Worm (Caenorhabditis elegans) whole organism, L1 larva: ENCODE measurements around the gene djr-1.1.
A peak's percentile ranks its signal among the peaks of the same experiment; 100 is the strongest.

ENCODE experiments used
- C16A3.4 ChIP-seq: fragments of 150-350 bp; optimal IDR thresholded peaks from 2 replicates; lab custom pipeline; 2014; ENCODE audit warnings: missing biosample characterization, missing genetic modification characterization
- aha-1 ChIP-seq: fragments of 150-350 bp; optimal IDR thresholded peaks from 2 replicates; lab custom pipeline; 2014; ENCODE audit warnings: missing biosample characterization, missing genetic modification characterization
- aly-2 ChIP-seq: fragments of 150-350 bp; optimal IDR thresholded peaks from 2 replicates; lab custom pipeline; 2014; ENCODE audit warnings: missing biosample characterization, missing genetic modification characterization
- egl-27 ChIP-seq, 2 experiments: fragments of 150-350 bp in 1 of 2; sonication (generic microtip); optimal IDR thresholded peaks; 3 replicates each; lab custom pipeline; 2017 to 2018; ENCODE audit warnings: missing biosample characterization in 2 of 2, missing genetic modification characterization in 2 of 2, missing genetic modification reagents in 2 of 2
- fkh-4 ChIP-seq: sonication (generic microtip); optimal IDR thresholded peaks from 2 replicates; lab custom pipeline; 2016; ENCODE audit warnings: missing compliant biosample characterization, missing genetic modification characterization, borderline replicate concordance
- fos-1 ChIP-seq: fragments of 150-350 bp; optimal IDR thresholded peaks from 2 replicates; lab custom pipeline; 2014; ENCODE audit warnings: missing biosample characterization, missing genetic modification characterization
- lin-13 ChIP-seq: fragments of 150-350 bp; optimal IDR thresholded peaks from 2 replicates; lab custom pipeline; 2014; ENCODE audit warnings: missing biosample characterization, missing genetic modification reagents, missing genetic modification characterization
- mdl-1 ChIP-seq, 2 experiments: fragments of 150-350 bp; optimal IDR thresholded peaks; 2 replicates each; lab custom pipeline; 2014 to 2017; ENCODE audit warnings: missing biosample characterization in 2 of 2, missing genetic modification characterization in 2 of 2, inconsistent platforms in 1 of 2
- nhr-11 ChIP-seq: fragments of 150-350 bp; optimal IDR thresholded peaks from 2 replicates; lab custom pipeline; 2014; ENCODE audit warnings: missing biosample characterization, missing genetic modification characterization
- unc-62 ChIP-seq: fragments of 150-350 bp; optimal IDR thresholded peaks from 2 replicates; lab custom pipeline; 2014; ENCODE audit warnings: missing biosample characterization, missing genetic modification reagents, missing genetic modification characterization
- ztf-11 ChIP-seq, 2 experiments: sonication (generic microtip); optimal IDR thresholded peaks; 2 replicates each; lab custom pipeline; 2016 to 2017; ENCODE audit warnings: missing genetic modification characterization in 2 of 2, missing biosample characterization in 1 of 2, missing compliant biosample characterization in 1 of 2

DNA sequence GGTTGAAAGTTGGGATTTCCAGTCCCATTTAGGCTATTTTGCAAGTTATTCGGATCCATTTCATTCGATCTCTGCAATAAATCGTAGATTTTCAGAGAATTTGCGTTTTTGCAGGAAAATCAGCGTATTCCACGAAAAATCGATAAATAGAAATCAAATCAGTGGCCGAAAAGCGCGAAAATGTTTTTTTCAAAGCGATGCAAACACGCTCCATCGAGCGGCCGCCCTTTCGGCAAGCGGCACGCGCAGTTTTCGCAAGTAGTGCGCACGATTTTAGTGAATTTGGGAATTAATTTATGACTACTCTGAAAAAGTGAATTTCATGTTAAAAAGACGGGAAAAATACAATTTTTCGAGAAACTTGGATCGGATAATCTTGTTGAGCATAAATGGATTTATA is 35.3 kb upstream of the djr-1.1 start:
- TF ChIP-seq fkh-4 (tag; lab: Kevin White, UChicago) (peak; percentile 84), fos-1 (tag; lab: Kevin White, UChicago) (peak; percentile 92), unc-62 (GFP tag; lab: Kevin White, UChicago) (no peak), aly-2 (tag; lab: Kevin White, UChicago) (peak; percentile 69), mdl-1 (tag; optimal IDR thresholded peaks at IDR 0.05; lab: Kevin White, UChicago) (peak in 1 of 2 experiments; percentile 86), aha-1 (peak; percentile 50), lin-13 (peak; percentile 98), C16A3.4 (peak; percentile 99), ztf-11 (tag; optimal IDR thresholded peaks at IDR 0.05; lab: Kevin White, UChicago) (peak; percentile 48 to 93), nhr-11 (peak; percentile 85), egl-27 (tag; optimal IDR thresholded peaks at IDR 0.05; lab: Kevin White, UChicago) (peak; percentile 60 to 69)
